Fruit fly (Drosophila melanogaster) whole organism, prepupa: Measurements from ENCODE around the gene RagA-B.

Experiments used
- CG16779 ChIP-seq: fragments of 200-800 bp; sonication (Bioruptor generic); optimal IDR thresholded peaks from 3 replicates; lab custom pipeline; 2017; ENCODE audit warnings: missing biosample characterization, mild to moderate bottlenecking, missing genetic modification characterization
- Gug ChIP-seq: fragments of 200-800 bp; sonication (Bioruptor generic); IDR thresholded peaks from 2 replicates; pipeline ENCODE4 v1.3.6; 2022; ENCODE audit warnings: missing biosample characterization, missing genetic modification characterization
- Met ChIP-seq: fragments of 200-800 bp; sonication (Bioruptor generic); optimal IDR thresholded peaks from 3 replicates; lab custom pipeline; 2016; ENCODE audit warnings: missing biosample characterization, missing genetic modification characterization
- Smox ChIP-seq: fragments of 200-800 bp; sonication (Bioruptor generic); optimal IDR thresholded peaks from 3 replicates; lab custom pipeline; 2016; ENCODE audit warnings: missing biosample characterization, missing genetic modification characterization
- esn ChIP-seq: fragments of 200-800 bp; sonication (Bioruptor generic); optimal IDR thresholded peaks from 2 replicates; lab custom pipeline; 2016; ENCODE audit warnings: missing biosample characterization, mild to moderate bottlenecking, missing genetic modification characterization, moderate library complexity
- fd59A ChIP-seq: fragments of 200-800 bp; sonication (Bioruptor generic); optimal IDR thresholded peaks from 2 replicates; lab custom pipeline; 2017; ENCODE audit warnings: missing biosample characterization, mild to moderate bottlenecking, missing genetic modification characterization, missing genetic modification reagents
- ss ChIP-seq, 2 experiments: fragments of 200-800 bp; sonication (Bioruptor generic); optimal IDR thresholded peaks; 2 replicates in 1 of 2; 3 replicates in 1 of 2; lab custom pipeline; 2017 to 2018; ENCODE audit warnings: mild to moderate bottlenecking in 2 of 2, missing biosample characterization in 2 of 2, missing genetic modification characterization in 2 of 2, moderate library complexity in 1 of 2
- svp ChIP-seq: fragments of 200-800 bp; sonication (Bioruptor generic); peaks from one replicate; lab custom pipeline; 2016; ENCODE audit warnings: missing biosample characterization, missing genetic modification characterization

DNA sequence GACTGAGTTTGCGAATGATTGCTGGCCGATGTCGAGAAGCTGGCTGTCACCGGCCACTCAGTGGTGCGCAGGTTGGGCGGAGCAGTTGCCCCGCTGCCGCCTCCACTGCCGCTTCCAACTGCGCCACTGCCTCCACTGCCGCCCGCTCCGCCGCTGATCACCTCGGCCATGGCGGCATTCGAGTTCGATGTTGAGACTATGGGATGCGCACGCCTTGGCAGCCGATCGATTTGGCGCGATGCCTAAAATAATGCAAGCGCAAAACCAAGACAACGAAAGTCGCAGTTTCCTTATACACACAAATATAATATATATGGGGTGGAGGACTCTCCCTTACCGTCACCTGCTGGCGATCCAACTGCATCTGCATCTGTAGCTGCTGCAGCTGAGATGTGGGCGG is 27.6 kb upstream of the RagA-B start:
- TF ChIP-seq Met: no peak
- no peak for TF ChIP-seq CG16779 (tag; lab: Kevin White, UChicago)
- no peak for TF ChIP-seq Gug (GFP tag; lab: Robert Waterston, UW)
- no peak for TF ChIP-seq fd59A
- no peak for TF ChIP-seq ss (GFP tag; optimal IDR thresholded peaks at IDR 0.05; lab: Kevin White, UChicago)
- TF ChIP-seq svp (GFP tag; lab: Kevin White, UChicago): no peak
- no peak for TF ChIP-seq esn (GFP tag; lab: Kevin White, UChicago)
- TF ChIP-seq Smox (GFP tag; lab: Kevin White, UChicago): no peak
